Fruit fly (Drosophila melanogaster): Measurements from ENCODE around the gene Agpat3.
A peak's percentile ranks its signal among the peaks of the same experiment; 100 is the strongest.

- TF ChIP-seq EcR (GFP tag; optimal IDR thresholded peaks at IDR 0.05) = no peak
- no peak for TF ChIP-seq Pif1A (GFP tag; optimal IDR thresholded peaks at IDR 0.05)
- TF ChIP-seq Pif1B (GFP tag; optimal IDR thresholded peaks at IDR 0.05) = no peak
- TF ChIP-seq CG32121 (GFP tag; IDR thresholded peaks at IDR 0.05) = no peak
- no peak for TF ChIP-seq rn (GFP tag; IDR thresholded peaks at IDR 0.05)
- peak; percentile 52 for TF ChIP-seq D1 (tag; optimal IDR thresholded peaks at IDR 0.05)
- no peak for TF ChIP-seq gl (tag; optimal IDR thresholded peaks at IDR 0.05)
- TF ChIP-seq Ets98B (GFP tag; IDR thresholded peaks at IDR 0.05) = no peak
- TF ChIP-seq CG10348 (GFP tag; IDR thresholded peaks at IDR 0.05) = no peak
Observed at dm6 chr3L:16357860-16358259, 27.9 kb downstream of the Agpat3 start.
